Fruit fly (Drosophila melanogaster) whole organism, wandering third instar larva: ENCODE data around the gene lbl.

Source experiments
- Sp1 ChIP-seq: fragments of 200-800 bp; sonication (Bioruptor generic); optimal IDR thresholded peaks from 3 replicates; lab custom pipeline; 2019; ENCODE audit warnings: missing biosample characterization, mild to moderate bottlenecking, missing genetic modification characterization, moderate library complexity
- pan ChIP-seq: fragments of >200 bp; optimal IDR thresholded peaks from 2 replicates; lab custom pipeline; 2017
- psq ChIP-seq: fragments of 200-800 bp; sonication (Bioruptor generic); optimal IDR thresholded peaks from 3 replicates; lab custom pipeline; 2017; ENCODE audit warnings: missing biosample characterization, mild to moderate bottlenecking, missing genetic modification characterization, moderate library complexity

dm6 chr3R:21376331-21376761, 57.6 kb downstream of the lbl start:
- TF ChIP-seq pan (lab: Kevin White, UChicago), result no peak
- peak; percentile 34 for TF ChIP-seq Sp1 (GFP tag; lab: Kevin White, UChicago)
- TF ChIP-seq psq, result peak; percentile 19
